Fruit fly (Drosophila melanogaster) whole organism, adult: ENCODE results near the gene SmD1.

Experiments used
- CG11617 ChIP-seq: fragments of 200-800 bp; sonication (Bioruptor generic); optimal IDR thresholded peaks from 2 replicates; lab custom pipeline; 2017; ENCODE audit warnings: mild to moderate bottlenecking, missing biosample characterization, missing genetic modification reagents, missing genetic modification characterization
- CG12768 ChIP-seq: fragments of 200-800 bp; sonication (Bioruptor generic); optimal IDR thresholded peaks from 2 replicates; lab custom pipeline; 2017; ENCODE audit warnings: missing biosample characterization, missing genetic modification characterization, mild to moderate bottlenecking, moderate library complexity, missing genetic modification reagents
- CG14711 ChIP-seq: fragments of 200-800 bp; sonication (Bioruptor generic); optimal IDR thresholded peaks from 2 replicates; lab custom pipeline; 2018; ENCODE audit warnings: missing biosample characterization, mild to moderate bottlenecking, missing genetic modification characterization, moderate library complexity
- CG1620 ChIP-seq: fragments of 200-800 bp; sonication (Bioruptor generic); optimal IDR thresholded peaks from 2 replicates; lab custom pipeline; 2016; ENCODE audit warnings: missing biosample characterization, missing genetic modification characterization
- CG33017 ChIP-seq: fragments of 200-800 bp; sonication (Bioruptor generic); optimal IDR thresholded peaks from 2 replicates; lab custom pipeline; 2018; ENCODE audit warnings: missing biosample characterization, mild to moderate bottlenecking, missing genetic modification characterization, moderate library complexity
- CG5204 ChIP-seq: fragments of 200-800 bp; sonication (Bioruptor generic); optimal IDR thresholded peaks from 2 replicates; lab custom pipeline; 2016; ENCODE audit warnings: missing biosample characterization, missing genetic modification characterization
- CG7045 ChIP-seq: fragments of 200-800 bp; sonication (Bioruptor generic); optimal IDR thresholded peaks from 2 replicates; lab custom pipeline; 2017; ENCODE audit warnings: missing biosample characterization, mild to moderate bottlenecking, missing genetic modification characterization
- CG7101 ChIP-seq: fragments of 200-800 bp; sonication (Bioruptor generic); optimal IDR thresholded peaks from 2 replicates; lab custom pipeline; 2018; ENCODE audit warnings: missing biosample characterization, mild to moderate bottlenecking, missing genetic modification characterization, moderate library complexity
- Clk ChIP-seq: fragments of 200-800 bp; sonication (Bioruptor generic); optimal IDR thresholded peaks from 2 replicates; lab custom pipeline; 2017; ENCODE audit warnings: missing biosample characterization, missing genetic modification characterization
- Crg-1 ChIP-seq: fragments of 200-800 bp; sonication (Bioruptor generic); optimal IDR thresholded peaks from 2 replicates; lab custom pipeline; 2016; ENCODE audit warnings: missing biosample characterization, missing genetic modification characterization
- Hr96 ChIP-seq: fragments of 200-800 bp; sonication (Bioruptor generic); optimal IDR thresholded peaks from 2 replicates; lab custom pipeline; 2016; ENCODE audit warnings: missing biosample characterization, missing genetic modification characterization
- Mnt ChIP-seq: fragments of 200-800 bp; sonication (Bioruptor generic); optimal IDR thresholded peaks from 2 replicates; lab custom pipeline; 2016; ENCODE audit warnings: missing biosample characterization, mild to moderate bottlenecking, missing genetic modification characterization
- bab1 ChIP-seq: fragments of 200-800 bp; sonication (Bioruptor generic); optimal IDR thresholded peaks from 3 replicates; lab custom pipeline; 2019; ENCODE audit warnings: missing biosample characterization, mild to moderate bottlenecking, missing genetic modification characterization, moderate library complexity
- cic ChIP-seq: fragments of 200-800 bp; sonication (Bioruptor generic); optimal IDR thresholded peaks from 2 replicates; lab custom pipeline; 2017; ENCODE audit warnings: missing biosample characterization, mild to moderate bottlenecking, missing genetic modification characterization, moderate library complexity
- cnc ChIP-seq, 2 experiments: fragments of >200 bp; optimal IDR thresholded peaks; 2 replicates each; lab custom pipeline; 2017
- kay ChIP-seq: fragments of 200-800 bp; sonication (Bioruptor generic); peaks from one replicate; lab custom pipeline; 2016; ENCODE audit warnings: missing biosample characterization, missing genetic modification characterization, borderline replicate concordance
- ovo ChIP-seq: fragments of 200-800 bp; sonication (Bioruptor generic); optimal IDR thresholded peaks from 2 replicates; lab custom pipeline; 2016; ENCODE audit warnings: missing biosample characterization, missing genetic modification characterization
- pad ChIP-seq: fragments of 200-800 bp; sonication (Bioruptor generic); optimal IDR thresholded peaks from 3 replicates; lab custom pipeline; 2017; ENCODE audit warnings: missing biosample characterization, missing genetic modification characterization, mild to moderate bottlenecking, moderate library complexity, missing genetic modification reagents
- tj ChIP-seq: fragments of 200-800 bp; sonication (Bioruptor generic); optimal IDR thresholded peaks from 3 replicates; lab custom pipeline; 2017; ENCODE audit warnings: missing biosample characterization, mild to moderate bottlenecking, missing genetic modification characterization, moderate library complexity
- toe ChIP-seq: fragments of 200-800 bp; sonication (Bioruptor generic); optimal IDR thresholded peaks from 2 replicates; lab custom pipeline; 2016; ENCODE audit warnings: missing biosample characterization, missing genetic modification characterization

SmD1 gene

dm6 chr3L:12701335-12701734, 33.1 kb downstream of the SmD1 start:
- no peak for TF ChIP-seq ovo
- no peak for TF ChIP-seq CG7045 (GFP tag; lab: Kevin White, UChicago)
- TF ChIP-seq Clk (GFP tag; lab: Kevin White, UChicago): no peak
- TF ChIP-seq pad (GFP tag; lab: Kevin White, UChicago): no peak
- TF ChIP-seq tj (GFP tag; lab: Kevin White, UChicago): no peak
- no peak for TF ChIP-seq CG11617 (GFP tag; lab: Kevin White, UChicago)
- TF ChIP-seq CG12768 (GFP tag; lab: Kevin White, UChicago): no peak
- no peak for TF ChIP-seq CG33017 (tag; lab: Kevin White, UChicago)

- TF ChIP-seq CG33017 (tag; lab: Kevin White, UChicago) (no peak), tj (GFP tag; lab: Kevin White, UChicago) (no peak), cnc (optimal IDR thresholded peaks at IDR 0.05; lab: Kevin White, UChicago) (no peak), Hr96 (GFP tag; lab: Kevin White, UChicago) (no peak), Crg-1 (no peak), kay (GFP tag; lab: Kevin White, UChicago) (no peak), CG5204 (GFP tag; lab: Kevin White, UChicago) (no peak), Mnt (GFP tag; lab: Kevin White, UChicago) (no peak), CG12768 (GFP tag; lab: Kevin White, UChicago) (no peak), bab1 (GFP tag; lab: Kevin White, UChicago) (no peak), CG11617 (GFP tag; lab: Kevin White, UChicago) (no peak), ovo (no peak), CG1620 (GFP tag; lab: Kevin White, UChicago) (no peak), toe (no peak), pad (GFP tag; lab: Kevin White, UChicago) (no peak), Clk (GFP tag; lab: Kevin White, UChicago) (no peak), cic (GFP tag; lab: Kevin White, UChicago) (no peak)
Measured at dm6 chr3L:12700509-12700995, 33.9 kb downstream of the SmD1 start.

dm6 chr3L:12698236-12698635, 36.2 kb downstream of the SmD1 start:
- TF ChIP-seq tj (GFP tag; lab: Kevin White, UChicago) (peak; percentile 97), Clk (GFP tag; lab: Kevin White, UChicago) (no peak)

dm6 chr3L:12697531-12697930, 36.9 kb downstream of the SmD1 start:
- no peak for TF ChIP-seq bab1 (GFP tag; lab: Kevin White, UChicago)
- TF ChIP-seq cic (GFP tag; lab: Kevin White, UChicago): no peak
- TF ChIP-seq tj (GFP tag; lab: Kevin White, UChicago): no peak
- no peak for TF ChIP-seq CG11617 (GFP tag; lab: Kevin White, UChicago)
- no peak for TF ChIP-seq CG14711
- no peak for TF ChIP-seq Hr96 (GFP tag; lab: Kevin White, UChicago)
- no peak for TF ChIP-seq CG7101 (tag; lab: Kevin White, UChicago)
- TF ChIP-seq CG12768 (GFP tag; lab: Kevin White, UChicago): no peak
- no peak for TF ChIP-seq Crg-1
- no peak for TF ChIP-seq pad (GFP tag; lab: Kevin White, UChicago)
- TF ChIP-seq CG7045 (GFP tag; lab: Kevin White, UChicago): no peak
- no peak for TF ChIP-seq kay (GFP tag; lab: Kevin White, UChicago)
- TF ChIP-seq ovo: no peak
- no peak for TF ChIP-seq cnc (optimal IDR thresholded peaks at IDR 0.05; lab: Kevin White, UChicago)
- TF ChIP-seq Mnt (GFP tag; lab: Kevin White, UChicago): no peak
- no peak for TF ChIP-seq Clk (GFP tag; lab: Kevin White, UChicago)
- no peak for TF ChIP-seq toe
- no peak for TF ChIP-seq CG5204 (GFP tag; lab: Kevin White, UChicago)
- TF ChIP-seq CG33017 (tag; lab: Kevin White, UChicago): no peak

DNA sequence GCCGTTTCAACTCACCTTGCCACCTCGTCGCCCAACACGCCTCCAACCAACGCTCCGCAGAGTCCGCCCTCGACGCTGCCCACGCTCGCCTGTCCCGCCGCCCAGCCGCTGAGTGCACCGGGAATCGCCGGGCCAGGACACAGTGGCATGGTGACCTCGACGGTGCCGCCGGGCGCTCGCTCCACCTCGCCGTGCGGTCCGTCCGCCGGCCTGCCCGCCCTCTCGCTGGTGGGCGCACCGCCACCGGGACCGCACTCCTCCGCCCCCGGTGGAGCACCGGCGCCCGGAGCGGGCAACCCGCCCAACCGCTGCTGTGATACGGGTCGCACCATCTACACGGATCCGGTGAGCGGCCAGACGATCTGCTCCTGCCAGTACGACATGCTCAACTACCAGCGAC, 37.9 kb downstream of the SmD1 start:
- TF ChIP-seq Mnt (GFP tag; lab: Kevin White, UChicago): no peak
- no peak for TF ChIP-seq pad (GFP tag; lab: Kevin White, UChicago)
- TF ChIP-seq tj (GFP tag; lab: Kevin White, UChicago): no peak
- no peak for TF ChIP-seq ovo
- no peak for TF ChIP-seq CG7101 (tag; lab: Kevin White, UChicago)
- TF ChIP-seq toe: no peak
- TF ChIP-seq kay (GFP tag; lab: Kevin White, UChicago): no peak
- TF ChIP-seq CG33017 (tag; lab: Kevin White, UChicago): no peak
- no peak for TF ChIP-seq cic (GFP tag; lab: Kevin White, UChicago)

dm6 chr3L:12695695-12696094, 38.7 kb downstream of the SmD1 start:
- TF ChIP-seq tj (GFP tag; lab: Kevin White, UChicago) (no peak), Mnt (GFP tag; lab: Kevin White, UChicago) (no peak), kay (GFP tag; lab: Kevin White, UChicago) (no peak), CG1620 (GFP tag; lab: Kevin White, UChicago) (no peak), CG12768 (GFP tag; lab: Kevin White, UChicago) (no peak), ovo (no peak), Hr96 (GFP tag; lab: Kevin White, UChicago) (no peak), pad (GFP tag; lab: Kevin White, UChicago) (no peak), Clk (GFP tag; lab: Kevin White, UChicago) (no peak), CG14711 (no peak), cic (GFP tag; lab: Kevin White, UChicago) (no peak)
